Fruit fly (Drosophila melanogaster) whole organism, embryonic: ENCODE results near the gene CG17906.

ENCODE experiments used
- Abd-B ChIP-seq: fragments of 200-800 bp; sonication (Bioruptor generic); optimal IDR thresholded peaks from 2 replicates; lab custom pipeline; 2018; ENCODE audit warnings: missing biosample characterization, mild to moderate bottlenecking, missing genetic modification characterization, moderate library complexity
- BEAF-32 ChIP-seq: fragments of 200-800 bp; sonication (Bioruptor generic); optimal IDR thresholded peaks from 3 replicates; lab custom pipeline; 2017; ENCODE audit warnings: missing biosample characterization, missing genetic modification characterization, mild to moderate bottlenecking, moderate library complexity, missing genetic modification reagents
- Bgb ChIP-seq: fragments of 200-800 bp; sonication (Bioruptor generic); IDR thresholded peaks from 2 replicates; pipeline ENCODE4 v1.3.6; 2022; ENCODE audit warnings: missing biosample characterization, missing genetic modification characterization; ENCODE audit not compliant: partially characterized antibody
- Bteb2 ChIP-seq: fragments of 200-800 bp; sonication (Bioruptor generic); optimal IDR thresholded peaks from 2 replicates; lab custom pipeline; 2016; ENCODE audit warnings: missing biosample characterization, missing genetic modification characterization
- CG10431 ChIP-seq: fragments of 200-800 bp; sonication (Bioruptor generic); optimal IDR thresholded peaks from 3 replicates; lab custom pipeline; 2018; ENCODE audit warnings: missing biosample characterization, mild to moderate bottlenecking, missing genetic modification characterization
- CG11085 ChIP-seq: fragments of 200-800 bp; sonication (Bioruptor generic); IDR thresholded peaks from 2 replicates; pipeline ENCODE4 v1.3.6; 2022; ENCODE audit warnings: missing biosample characterization, missing genetic modification characterization
- CG12299 ChIP-seq: fragments of 200-800 bp; sonication (Bioruptor generic); optimal IDR thresholded peaks from 2 replicates; lab custom pipeline; 2018; ENCODE audit warnings: missing biosample characterization, mild to moderate bottlenecking, missing genetic modification characterization
- CG1233 ChIP-seq: fragments of 200-800 bp; sonication (Bioruptor generic); optimal IDR thresholded peaks from 4 replicates; lab custom pipeline; 2018; ENCODE audit warnings: missing biosample characterization, mild to moderate bottlenecking, missing genetic modification characterization
- CG12769 ChIP-seq: fragments of 200-800 bp; sonication (Bioruptor generic); optimal IDR thresholded peaks from 2 replicates; lab custom pipeline; 2019; ENCODE audit warnings: missing biosample characterization, mild to moderate bottlenecking, missing genetic modification characterization, moderate library complexity
- CG12942 ChIP-seq: fragments of 200-800 bp; sonication (Bioruptor generic); optimal IDR thresholded peaks from 3 replicates; lab custom pipeline; 2016; ENCODE audit warnings: missing biosample characterization, missing genetic modification characterization
- CG13287 ChIP-seq: fragments of 200-800 bp; sonication (Bioruptor generic); IDR thresholded peaks from 2 replicates; pipeline ENCODE4 v1.3.6; 2022; ENCODE audit warnings: missing biosample characterization, missing genetic modification characterization; ENCODE audit not compliant: partially characterized antibody
- CG13894 ChIP-seq: fragments of 200-800 bp; sonication (Bioruptor generic); optimal IDR thresholded peaks from 3 replicates; lab custom pipeline; 2018; ENCODE audit warnings: missing biosample characterization, mild to moderate bottlenecking, missing genetic modification characterization, moderate library complexity
- CG17385 ChIP-seq: fragments of 200-800 bp; sonication (Bioruptor generic); optimal IDR thresholded peaks from 3 replicates; lab custom pipeline; 2018; ENCODE audit warnings: missing biosample characterization, mild to moderate bottlenecking, missing genetic modification characterization
- CG18262 ChIP-seq: fragments of 200-800 bp; optimal IDR thresholded peaks from 3 replicates; lab custom pipeline; 2019; ENCODE audit warnings: missing biosample characterization, mild to moderate bottlenecking, missing genetic modification characterization, moderate library complexity
- CG3995 ChIP-seq: fragments of 200-800 bp; sonication (Bioruptor generic); optimal IDR thresholded peaks from 3 replicates; lab custom pipeline; 2016; ENCODE audit warnings: missing biosample characterization, missing genetic modification characterization
- CG5180 ChIP-seq: fragments of 200-800 bp; sonication (Bioruptor generic); optimal IDR thresholded peaks from 3 replicates; lab custom pipeline; 2017; ENCODE audit warnings: missing biosample characterization, missing genetic modification characterization, mild to moderate bottlenecking, moderate library complexity, missing genetic modification reagents
- CG9932 ChIP-seq: fragments of 200-800 bp; sonication (Bioruptor generic); IDR thresholded peaks from 2 replicates; pipeline ENCODE4 v1.3.6; 2022; ENCODE audit warnings: missing biosample characterization, missing genetic modification characterization
- Drgx ChIP-seq: fragments of 200-800 bp; sonication (Bioruptor generic); IDR thresholded peaks from 2 replicates; pipeline ENCODE4 v1.3.6; 2022; ENCODE audit warnings: missing biosample characterization, missing genetic modification characterization
- H2.0 ChIP-seq: fragments of 200-800 bp; sonication (Bioruptor generic); IDR thresholded peaks from 2 replicates; pipeline ENCODE4 v1.3.6; 2022; ENCODE audit warnings: missing biosample characterization, missing genetic modification characterization
- Hey ChIP-seq: fragments of 200-800 bp; sonication (Bioruptor generic); optimal IDR thresholded peaks from 3 replicates; lab custom pipeline; 2018; ENCODE audit warnings: missing biosample characterization, mild to moderate bottlenecking, missing genetic modification characterization
- Jarid2 ChIP-seq: fragments of 200-800 bp; sonication (Bioruptor generic); optimal IDR thresholded peaks from 3 replicates; lab custom pipeline; 2017; ENCODE audit warnings: mild to moderate bottlenecking, missing biosample characterization, missing genetic modification reagents, missing genetic modification characterization
- MESR4 ChIP-seq: fragments of 200-800 bp; sonication (Bioruptor generic); optimal IDR thresholded peaks from 2 replicates; lab custom pipeline; 2018; ENCODE audit warnings: missing biosample characterization, mild to moderate bottlenecking, missing genetic modification characterization, moderate library complexity
- NC2α ChIP-seq: fragments of 200-800 bp; sonication (Bioruptor generic); optimal IDR thresholded peaks from 2 replicates; lab custom pipeline; 2016; ENCODE audit warnings: missing biosample characterization, missing genetic modification characterization
- Nf-YA ChIP-seq: fragments of 200-800 bp; sonication (Bioruptor generic); IDR thresholded peaks from 2 replicates; pipeline ENCODE4 v1.3.6; 2022; ENCODE audit warnings: missing biosample characterization, missing genetic modification characterization
- Opbp ChIP-seq: fragments of 200-800 bp; sonication (Bioruptor generic); IDR thresholded peaks from 3 replicates; pipeline ENCODE4 v1.3.6; 2022; ENCODE audit warnings: missing biosample characterization, missing genetic modification characterization; ENCODE audit not compliant: partially characterized antibody
- Optix ChIP-seq: fragments of 200-800 bp; sonication (Bioruptor generic); IDR thresholded peaks from 3 replicates; pipeline ENCODE4 v1.3.6; 2022; ENCODE audit warnings: missing biosample characterization, missing genetic modification characterization
- Pdp1 ChIP-seq, 2 experiments: fragments of 200-800 bp; sonication (Bioruptor generic); optimal IDR thresholded peaks; 3 replicates each; lab custom pipeline; 2016; ENCODE audit warnings: missing biosample characterization in 2 of 2, missing genetic modification characterization in 2 of 2, mild to moderate bottlenecking in 1 of 2, moderate library complexity in 1 of 2
- Usf ChIP-seq: fragments of 200-800 bp; sonication (Bioruptor generic); optimal IDR thresholded peaks from 2 replicates; lab custom pipeline; 2017; ENCODE audit warnings: missing genotype, missing biosample characterization, missing genetic modification characterization
- aop ChIP-seq: fragments of 200-800 bp; sonication (Bioruptor generic); IDR thresholded peaks from 2 replicates; pipeline ENCODE4 v1.3.6; 2022; ENCODE audit warnings: missing biosample characterization, missing genetic modification characterization
- ase ChIP-seq: fragments of 200-800 bp; sonication (Bioruptor generic); IDR thresholded peaks from 3 replicates; pipeline ENCODE4 v1.3.6; 2022; ENCODE audit warnings: missing biosample characterization, missing genetic modification characterization
- bbx ChIP-seq: fragments of 200-800 bp; sonication (Bioruptor generic); IDR thresholded peaks from 2 replicates; pipeline ENCODE4 v1.3.6; 2022; ENCODE audit warnings: missing biosample characterization, missing genetic modification characterization; ENCODE audit not compliant: partially characterized antibody
- bcd ChIP-seq: fragments of 200-800 bp; sonication (Bioruptor generic); optimal IDR thresholded peaks from 2 replicates; lab custom pipeline; 2017; ENCODE audit warnings: missing biosample characterization, mild to moderate bottlenecking, missing genetic modification characterization
- bsh ChIP-seq, 2 experiments: fragments of 200-800 bp; sonication (Bioruptor generic); optimal IDR thresholded peaks; 2 replicates each; lab custom pipeline; 2017 to 2018; ENCODE audit warnings: mild to moderate bottlenecking in 2 of 2, missing biosample characterization in 2 of 2, missing genetic modification characterization in 2 of 2, moderate library complexity in 1 of 2
- chm ChIP-seq: fragments of 200-800 bp; sonication (Bioruptor generic); IDR thresholded peaks from 2 replicates; pipeline ENCODE4 v1.3.6; 2022; ENCODE audit warnings: missing biosample characterization, missing genetic modification characterization
- croc ChIP-seq: fragments of 200-800 bp; sonication (Bioruptor generic); conservative IDR thresholded peaks from 3 replicates; pipeline ENCODE4 v1.3.6; 2022; ENCODE audit warnings: missing biosample characterization, missing genetic modification characterization
- gsb ChIP-seq: fragments of 200-800 bp; sonication (Bioruptor generic); IDR thresholded peaks from 2 replicates; pipeline ENCODE4 v1.3.6; 2022; ENCODE audit warnings: missing biosample characterization, missing genetic modification characterization
- ham ChIP-seq: fragments of 200-800 bp; sonication (Bioruptor generic); IDR thresholded peaks from 2 replicates; pipeline ENCODE4 v1.3.6; 2022; ENCODE audit warnings: missing biosample characterization, missing genetic modification characterization
- hkb ChIP-seq, 2 experiments: fragments of 200-800 bp in 1 of 2; fragments of >200 bp in 1 of 2; sonication (Bioruptor generic) in 1 of 2; IDR thresholded peaks in 1 of 2; optimal IDR thresholded peaks in 1 of 2; 2 replicates each; pipeline versions ENCODE4 v1.3.6 to Lab custom; 2017 to 2022; ENCODE audit warnings: missing biosample characterization in 1 of 2, missing genetic modification characterization in 1 of 2
- insv ChIP-seq, 2 experiments: fragments of 200-800 bp; sonication (Bioruptor generic); optimal IDR thresholded peaks; 3 replicates each; lab custom pipeline; 2016 to 2018; ENCODE audit warnings: missing biosample characterization in 2 of 2, missing genetic modification characterization in 2 of 2
- luna ChIP-seq: fragments of 200-800 bp; sonication (Bioruptor generic); optimal IDR thresholded peaks from 2 replicates; lab custom pipeline; 2016; ENCODE audit warnings: missing biosample characterization, missing genetic modification characterization
- mam ChIP-seq: fragments of 200-800 bp; sonication (Bioruptor generic); optimal IDR thresholded peaks from 3 replicates; lab custom pipeline; 2016; ENCODE audit warnings: missing biosample characterization, missing genetic modification characterization
- nmo ChIP-seq: fragments of 200-800 bp; sonication (Bioruptor generic); optimal IDR thresholded peaks from 2 replicates; lab custom pipeline; 2018; ENCODE audit warnings: missing biosample characterization, mild to moderate bottlenecking, missing genetic modification characterization, moderate library complexity
- pb ChIP-seq: fragments of 200-800 bp; sonication (Bioruptor generic); optimal IDR thresholded peaks from 3 replicates; lab custom pipeline; 2016; ENCODE audit warnings: missing biosample characterization, missing genetic modification characterization
- tio ChIP-seq: fragments of 200-800 bp; sonication (Bioruptor generic); optimal IDR thresholded peaks from 2 replicates; lab custom pipeline; 2017; ENCODE audit warnings: missing biosample characterization, missing genetic modification characterization, inconsistent platforms
- tll ChIP-seq, 2 experiments: fragments of 200-800 bp in 1 of 2; fragments of >200 bp in 1 of 2; sonication (Bioruptor generic) in 1 of 2; optimal IDR thresholded peaks; 2 replicates each; lab custom pipeline; 2017 to 2019; ENCODE audit warnings: missing biosample characterization in 2 of 2, missing genetic modification characterization in 2 of 2, mild to moderate bottlenecking in 1 of 2, moderate library complexity in 1 of 2
- vnd ChIP-seq: fragments of 200-800 bp; sonication (Bioruptor generic); IDR thresholded peaks from 3 replicates; pipeline ENCODE4 v1.3.6; 2022; ENCODE audit warnings: missing biosample characterization, missing genetic modification characterization; ENCODE audit not compliant: partially characterized antibody

Gene CG17906

dm6 chr2L:8952194-8953037, 41.8 kb upstream of the CG17906 start (continued):
- no peak for TF ChIP-seq pb
- peak; percentile 10 for TF ChIP-seq CG3995 (GFP tag; lab: Kevin White, UChicago)
- TF ChIP-seq ase (GFP tag; lab: Robert Waterston, UW), result peak; percentile 46; the same call in 1 of the 3 replicates
- TF ChIP-seq ham, result no peak
- peak; percentile 14 for TF ChIP-seq nmo (GFP tag; lab: Kevin White, UChicago)
- TF ChIP-seq CG10431 (GFP tag; lab: Kevin White, UChicago), result no peak
- peak; percentile 59; the same call in 1 of the 3 replicates for TF ChIP-seq vnd (GFP tag; lab: Robert Waterston, UW)
- TF ChIP-seq mam, result peak; percentile 9
- peak in 1 of 2 experiments; percentile 26 for TF ChIP-seq tll (GFP tag; optimal IDR thresholded peaks at IDR 0.05; lab: Kevin White, UChicago)
- 0 out of 2 replicates have a peak, but pooled peaks have one; percentile 17 for TF ChIP-seq chm (GFP tag; lab: Robert Waterston, UW)
- no peak for TF ChIP-seq Usf (GFP tag; lab: Kevin White, UChicago)
- TF ChIP-seq bsh (GFP tag; optimal IDR thresholded peaks at IDR 0.05; lab: Kevin White, UChicago), result peak; percentile 27 to 33
- peak; percentile 7 to 25 for TF ChIP-seq Pdp1 (GFP tag; optimal IDR thresholded peaks at IDR 0.05; lab: Kevin White, UChicago)
- TF ChIP-seq CG12769, result peak; percentile 56
- peak; percentile 76; the same call in 2 of the 3 replicates for TF ChIP-seq Opbp (GFP tag; lab: Robert Waterston, UW)
- no peak for TF ChIP-seq croc (GFP tag; lab: Robert Waterston, UW)
- TF ChIP-seq MESR4 (GFP tag; lab: Kevin White, UChicago), result no peak
- TF ChIP-seq insv (GFP tag; optimal IDR thresholded peaks at IDR 0.05; lab: Kevin White, UChicago), result peak; percentile 52 to 93
- peak; percentile 77 for TF ChIP-seq Drgx (GFP tag; lab: Robert Waterston, UW)
- no peak for TF ChIP-seq bbx (GFP tag; lab: Robert Waterston, UW)
- no peak for TF ChIP-seq Abd-B (GFP tag; lab: Kevin White, UChicago)
- TF ChIP-seq CG5180 (GFP tag; lab: Kevin White, UChicago), result peak; percentile 5
- peak; percentile 65 for TF ChIP-seq CG9932 (GFP tag; lab: Robert Waterston, UW)
- peak; percentile 37 for TF ChIP-seq tio (GFP tag; lab: Kevin White, UChicago)
- no peak for TF ChIP-seq gsb
- TF ChIP-seq CG11085, result peak; percentile 31; the same call in 1 of the 2 replicates
- TF ChIP-seq Jarid2 (GFP tag; lab: Kevin White, UChicago), result peak; percentile 16
- TF ChIP-seq NC2α (GFP tag; lab: Kevin White, UChicago), result peak; percentile 7
- TF ChIP-seq hkb (optimal IDR thresholded peaks at IDR 0.05; lab: Kevin White, UChicago), result no peak
- peak; percentile 66 for TF ChIP-seq hkb (GFP tag; IDR thresholded peaks at IDR 0.05; lab: Robert Waterston, UW)
- no peak for TF ChIP-seq CG12942 (GFP tag; lab: Kevin White, UChicago)
- peak; percentile 37 for TF ChIP-seq CG18262
- no peak for TF ChIP-seq luna
- peak; percentile 46; the same call in 1 of the 2 replicates for TF ChIP-seq CG13287 (GFP tag; lab: Robert Waterston, UW)
- TF ChIP-seq Nf-YA (GFP tag; lab: Robert Waterston, UW), result no peak
- TF ChIP-seq CG17385 (GFP tag; lab: Kevin White, UChicago), result peak; percentile 36
- no peak for TF ChIP-seq Hey
- peak; percentile 38 for TF ChIP-seq bcd (GFP tag; lab: Kevin White, UChicago)
- peak; percentile 57 for TF ChIP-seq H2.0 (GFP tag; lab: Robert Waterston, UW)
- peak; percentile 11 for TF ChIP-seq BEAF-32 (GFP tag; lab: Kevin White, UChicago)
- peak; percentile 81 for TF ChIP-seq Bgb
- no peak for TF ChIP-seq CG1233 (GFP tag; lab: Kevin White, UChicago)
- TF ChIP-seq aop, result no peak
- no peak for TF ChIP-seq CG12299
- 0 out of 3 replicates have a peak, but pooled peaks have one; percentile 26 for TF ChIP-seq Optix (GFP tag; lab: Robert Waterston, UW)
- TF ChIP-seq Bteb2 (GFP tag; lab: Kevin White, UChicago), result no peak
- TF ChIP-seq CG13894 (tag; lab: Kevin White, UChicago), result peak; percentile 17
